Worm (Caenorhabditis elegans) whole organism, young adult: ENCODE measurements around the gene cima-1.

Source experiments
- D2030.7 ChIP-seq: fragments of 200-800 bp; sonication (Bioruptor generic); IDR thresholded peaks from 2 replicates; pipeline ENCODE4 v1.3.6; 2022; ENCODE audit warnings: missing genetic modification reagents, missing genetic modification characterization, missing compliant biosample characterization
- ama-1 ChIP-seq, 3 experiments: fragments of 150-350 bp in 1 of 3; sonication (generic microtip) in 2 of 3; optimal IDR thresholded peaks; 2 replicates each; lab custom pipeline; 2014 to 2018; ENCODE audit warnings: missing biosample characterization in 2 of 3, missing genetic modification characterization in 2 of 3, missing genetic modification reagents in 2 of 3
- aptf-2 ChIP-seq: fragments of 200-800 bp; sonication (Bioruptor generic); conservative IDR thresholded peaks from 2 replicates; pipeline ENCODE4 v1.3.6; 2022; ENCODE audit warnings: missing genetic modification reagents, missing genetic modification characterization, missing compliant biosample characterization
- ekl-4 ChIP-seq: fragments of 200-800 bp; sonication (Bioruptor generic); IDR thresholded peaks from 2 replicates; pipeline ENCODE4 v1.3.6; 2022; ENCODE audit warnings: missing genetic modification reagents, missing genetic modification characterization, missing compliant biosample characterization
- lsl-1 ChIP-seq: fragments of 200-800 bp; sonication (Bioruptor generic); optimal IDR thresholded peaks from 2 replicates; lab custom pipeline; 2018; ENCODE audit warnings: mild to moderate bottlenecking, missing genetic modification characterization, moderate library complexity, missing compliant biosample characterization
- mes-4 ChIP-seq: sonication (generic microtip); optimal IDR thresholded peaks from 2 replicates; lab custom pipeline; 2016; ENCODE audit warnings: missing genotype, missing genetic modification characterization, missing compliant biosample characterization
- nfya-1 ChIP-seq: sonication (generic microtip); optimal IDR thresholded peaks from 2 replicates; lab custom pipeline; 2017; ENCODE audit warnings: antibody characterized with exemption, missing compliant biosample characterization, missing genetic modification characterization, borderline replicate concordance; ENCODE audit not compliant: insufficient read depth
- nhr-120 ChIP-seq: fragments of 200-800 bp; sonication (Bioruptor generic); IDR thresholded peaks from 2 replicates; pipeline ENCODE4 v1.3.6; 2022; ENCODE audit warnings: missing genetic modification characterization, missing compliant biosample characterization
- unc-62 ChIP-seq: fragments of 150-350 bp; optimal IDR thresholded peaks from 2 replicates; lab custom pipeline; 2014; ENCODE audit warnings: missing biosample characterization, missing genetic modification reagents, missing genetic modification characterization
- ztf-18 ChIP-seq: sonication (generic microtip); optimal IDR thresholded peaks from 2 replicates; lab custom pipeline; 2016; ENCODE audit warnings: missing genotype, mild to moderate bottlenecking, missing genetic modification characterization, missing compliant biosample characterization

DNA sequence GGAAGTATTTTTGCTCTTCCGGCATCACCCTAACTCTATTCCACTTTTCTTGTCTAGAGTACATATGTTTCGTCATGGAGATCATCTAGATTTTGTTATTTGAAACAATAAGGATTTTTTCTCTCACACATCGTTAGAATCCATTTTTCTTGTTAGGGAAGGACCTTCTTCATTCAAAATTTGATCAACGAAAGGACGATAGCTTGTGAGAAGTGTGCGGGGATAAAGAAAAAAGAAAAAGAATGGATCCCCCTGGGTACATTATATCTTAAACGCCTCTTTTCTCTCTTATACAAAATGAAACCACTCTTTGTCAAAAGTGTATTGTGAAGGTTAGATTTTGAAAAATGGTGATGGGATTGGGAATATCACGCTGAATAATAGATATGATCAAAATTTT, 10.3 kb downstream of the cima-1 start:
- no peak for TF ChIP-seq nhr-120 (GFP tag; lab: Robert Waterston, UW)
- TF ChIP-seq nfya-1 (tag; lab: Kevin White, UChicago) = no peak
- TF ChIP-seq ekl-4 = no peak
- TF ChIP-seq lsl-1 (GFP tag; lab: Kevin White, UChicago) = no peak
- TF ChIP-seq aptf-2 = no peak
- TF ChIP-seq D2030.7 (GFP tag; lab: Robert Waterston, UW) = no peak
- TF ChIP-seq mes-4 = no peak
- no peak for TF ChIP-seq ama-1 (optimal IDR thresholded peaks at IDR 0.05; lab: Kevin White, UChicago)
- TF ChIP-seq ama-1 (GFP tag; optimal IDR thresholded peaks at IDR 0.05; lab: Kevin White, UChicago) = no peak
- no peak for TF ChIP-seq unc-62 (GFP tag; lab: Kevin White, UChicago)
- no peak for TF ChIP-seq ztf-18 (tag; lab: Kevin White, UChicago)
